Fruit fly (Drosophila melanogaster): Measurements from ENCODE around the gene CG33644.
A peak's percentile ranks its signal among the peaks of the same experiment; 100 is the strongest.

Gene CG33644

dm6 chr2L:13570982-13571426, 39.1 kb downstream of the CG33644 start (continued):
- no peak for TF ChIP-seq ash1 (GFP tag; optimal IDR thresholded peaks at IDR 0.05)
- TF ChIP-seq HLH3B (GFP tag; IDR thresholded peaks at IDR 0.05), result no peak
- no peak for TF ChIP-seq CG3281 (GFP tag; optimal IDR thresholded peaks at IDR 0.05)
- no peak for TF ChIP-seq CG15073 (GFP tag; optimal IDR thresholded peaks at IDR 0.05)
- TF ChIP-seq ci (GFP tag; IDR thresholded peaks at IDR 0.05), result 0 out of 3 replicates have a peak, but pooled peaks have one; percentile 7
- TF ChIP-seq CG10565 (GFP tag; optimal IDR thresholded peaks at IDR 0.05), result no peak
- TF ChIP-seq CG5245 (GFP tag; optimal IDR thresholded peaks at IDR 0.05), result no peak
- TF ChIP-seq slou (GFP tag; optimal IDR thresholded peaks at IDR 0.05), result no peak
- TF ChIP-seq klu (GFP tag; IDR thresholded peaks at IDR 0.05), result no peak
- TF ChIP-seq CG31224 (GFP tag; IDR thresholded peaks at IDR 0.05), result no peak
- TF ChIP-seq CG11504 (tag; optimal IDR thresholded peaks at IDR 0.05), result peak; percentile 69
- TF ChIP-seq lab (GFP tag; optimal IDR thresholded peaks at IDR 0.05), result peak; percentile 40
- peak; percentile 32 for TF ChIP-seq CG1233 (GFP tag; optimal IDR thresholded peaks at IDR 0.05)
- TF ChIP-seq Rx (GFP tag; IDR thresholded peaks at IDR 0.05), result no peak
- no peak for TF ChIP-seq Trl (optimal IDR thresholded peaks at IDR 0.05)
- TF ChIP-seq Trl (GFP tag; optimal IDR thresholded peaks at IDR 0.05), result no peak
- no peak for TF ChIP-seq Hmx (GFP tag; optimal IDR thresholded peaks at IDR 0.05)
- peak; percentile 19; the same call in 1 of the 2 replicates for TF ChIP-seq lmd (GFP tag; IDR thresholded peaks at IDR 0.05)
- TF ChIP-seq dmrt99B (tag; optimal IDR thresholded peaks at IDR 0.05), result peak; percentile 63
- TF ChIP-seq slp2 (GFP tag; optimal IDR thresholded peaks at IDR 0.05), result no peak
- TF ChIP-seq ind (GFP tag; optimal IDR thresholded peaks at IDR 0.05), result peak; percentile 4
- no peak for TF ChIP-seq CG6175 (GFP tag; IDR thresholded peaks at IDR 0.05)
- TF ChIP-seq nau (GFP tag; optimal IDR thresholded peaks at IDR 0.05), result peak; percentile 45
- peak; percentile 30 for TF ChIP-seq CG33557 (GFP tag; optimal IDR thresholded peaks at IDR 0.05)
- TF ChIP-seq zen (tag; optimal IDR thresholded peaks at IDR 0.05), result no peak
- no peak for TF ChIP-seq kah (GFP tag; optimal IDR thresholded peaks at IDR 0.05)
- peak; percentile 18 for TF ChIP-seq CG11723 (GFP tag; optimal IDR thresholded peaks at IDR 0.05)
- no peak for TF ChIP-seq wor (GFP tag; IDR thresholded peaks at IDR 0.05)
- TF ChIP-seq cato (GFP tag; optimal IDR thresholded peaks at IDR 0.05; ENCODE audit: borderline replicate concordance), result peak; percentile 0

- TF ChIP-seq gfzf (GFP tag; optimal IDR thresholded peaks at IDR 0.05) (no peak), CG4730 (GFP tag; IDR thresholded peaks at IDR 0.05) (no peak), D19B (GFP tag; optimal IDR thresholded peaks at IDR 0.05) (peak; percentile 69), pan (optimal IDR thresholded peaks at IDR 0.05) (no peak), pan (GFP tag; optimal IDR thresholded peaks at IDR 0.05 in 1 of 2, IDR thresholded peaks at IDR 0.05 in 1 of 2) (peak in 1 of 2 experiments; percentile 20), Eip74EF (GFP tag; optimal IDR thresholded peaks at IDR 0.05) (no peak), CG7271 (tag; optimal IDR thresholded peaks at IDR 0.05) (no peak), esg (GFP tag; conservative IDR thresholded peaks at IDR 0.05) (no peak), CG8290 (GFP tag; optimal IDR thresholded peaks at IDR 0.05) (no peak), CG8290 (tag; optimal IDR thresholded peaks at IDR 0.05) (no peak), CG10543 (GFP tag; optimal IDR thresholded peaks at IDR 0.05) (no peak), Blimp-1 (GFP tag; optimal IDR thresholded peaks at IDR 0.05) (peak; percentile 41), CG18599 (GFP tag; optimal IDR thresholded peaks at IDR 0.05) (peak; percentile 21), CoRest (tag; optimal IDR thresholded peaks at IDR 0.05) (peak; percentile 53), Stat92E (GFP tag; optimal IDR thresholded peaks at IDR 0.05) (no peak), CG12659 (GFP tag; optimal IDR thresholded peaks at IDR 0.05) (no peak), CG2202 (tag; optimal IDR thresholded peaks at IDR 0.05) (no peak), CG2678 (tag; optimal IDR thresholded peaks at IDR 0.05) (peak; percentile 74), CG1792 (GFP tag; optimal IDR thresholded peaks at IDR 0.05) (no peak), E2f1 (GFP tag; IDR thresholded peaks at IDR 0.05) (peak; percentile 19; the same call in 1 of the 2 replicates), ap (GFP tag; IDR thresholded peaks at IDR 0.05) (no peak), run (tag; optimal IDR thresholded peaks at IDR 0.05) (no peak)
Observed at dm6 chr2L:13571791-13572451, 40.0 kb downstream of the CG33644 start.

Measured in whole organism, embryonic.